Worm (Caenorhabditis elegans) whole organism, L4 larva: ENCODE measurements around the gene str-261.
"Not testable (repeated sequence)": the region's sequence is repeated elsewhere in the genome, so short reads cannot be mapped to it uniquely, and the experiment has no call there.

Experiments
- Y105C5A.15 ChIP-seq: fragments of 200-800 bp; sonication (Bioruptor generic); IDR thresholded peaks from 2 replicates; pipeline ENCODE4 v1.3.6; 2022; ENCODE audit warnings: missing genetic modification characterization, missing compliant biosample characterization
- Y5F2A.4 ChIP-seq: fragments of 200-800 bp; sonication (Bioruptor generic); optimal IDR thresholded peaks from 2 replicates; lab custom pipeline; 2018; ENCODE audit warnings: mild to moderate bottlenecking, missing genetic modification characterization, missing compliant biosample characterization
- ces-1 ChIP-seq: fragments of 150-350 bp; sonication (generic microtip); optimal IDR thresholded peaks from 4 replicates; lab custom pipeline; 2014; ENCODE audit warnings: missing biosample characterization, missing genetic modification reagents, missing genetic modification characterization
- hlh-30 ChIP-seq: sonication (generic microtip); optimal IDR thresholded peaks from 2 replicates; lab custom pipeline; 2017; ENCODE audit warnings: antibody characterized with exemption, mild to moderate bottlenecking, missing genetic modification characterization, missing compliant biosample characterization; ENCODE audit not compliant: insufficient read depth
- lir-3 ChIP-seq: sonication (generic microtip); optimal IDR thresholded peaks from 2 replicates; lab custom pipeline; 2016; ENCODE audit warnings: mild to moderate bottlenecking, missing genetic modification characterization, missing compliant biosample characterization
- mxl-2 ChIP-seq: fragments of 200-800 bp; sonication (Bioruptor generic); conservative IDR thresholded peaks from 2 replicates; pipeline ENCODE4 v1.3.6; 2022; ENCODE audit warnings: missing genetic modification reagents, missing genetic modification characterization, missing compliant biosample characterization
- pha-4 ChIP-seq, 2 experiments: fragments of 150-350 bp in 1 of 2; fragments of 200-800 bp in 1 of 2; sonication (Bioruptor generic) in 1 of 2; IDR thresholded peaks in 1 of 2; optimal IDR thresholded peaks in 1 of 2; 2 replicates each; pipeline versions ENCODE4 v1.3.6 to Lab custom; 2014 to 2022; ENCODE audit warnings: missing genetic modification characterization in 2 of 2, missing genetic modification reagents in 2 of 2, missing biosample characterization in 1 of 2, missing compliant biosample characterization in 1 of 2

DNA sequence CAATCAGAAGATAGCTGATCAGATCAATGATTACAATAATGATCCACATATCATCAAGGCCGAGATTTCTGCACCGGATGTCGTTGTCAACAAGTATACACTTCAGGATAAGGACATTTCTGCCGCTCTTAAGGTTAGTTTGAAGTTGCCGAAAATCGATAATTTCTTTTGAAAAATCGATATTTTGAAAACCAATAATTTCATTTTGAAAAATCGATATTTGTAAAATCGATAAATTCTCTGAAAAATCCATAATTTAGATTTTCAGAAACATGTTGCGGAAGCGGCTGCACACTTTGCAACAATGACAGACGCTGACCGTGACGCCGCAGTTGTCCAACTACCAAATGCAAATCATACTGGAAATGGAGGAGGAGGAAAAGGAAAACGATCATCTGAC is 5.6 kb downstream of the str-261 start:
- TF ChIP-seq ces-1 (GFP tag; lab: Kevin White, UChicago); lir-3 (tag; lab: Kevin White, UChicago); Y105C5A.15; mxl-2; pha-4 (GFP tag; IDR thresholded peaks at IDR 0.05; lab: Robert Waterston, UW); pha-4 (tag; optimal IDR thresholded peaks at IDR 0.05; lab: Kevin White, UChicago); Y5F2A.4 (GFP tag; lab: Kevin White, UChicago); hlh-30 (tag; lab: Kevin White, UChicago): not testable (repeated sequence)
